Worm (Caenorhabditis elegans): ENCODE data around the gene R11E3.2.

R11E3.2 gene

ce11 chrIV:4727935-4728334, 44.0 kb upstream of the R11E3.2 start (continued):
- TF ChIP-seq lin-15B (tag; optimal IDR thresholded peaks at IDR 0.05): peak; percentile 61
- TF ChIP-seq tbx-2 (tag; optimal IDR thresholded peaks at IDR 0.05): peak; percentile 92
- TF ChIP-seq nhr-71 (tag; optimal IDR thresholded peaks at IDR 0.05): peak; percentile 97
- TF ChIP-seq unc-86 (tag; optimal IDR thresholded peaks at IDR 0.05): peak; percentile 89
- peak; percentile 84 for TF ChIP-seq lir-3 (tag; optimal IDR thresholded peaks at IDR 0.05; ENCODE audit: poor library complexity)
- TF ChIP-seq pax-3 (tag; optimal IDR thresholded peaks at IDR 0.05): peak; percentile 89
- peak; percentile 93 for TF ChIP-seq dsc-1 (tag; optimal IDR thresholded peaks at IDR 0.05)
- TF ChIP-seq lsy-2 (tag; optimal IDR thresholded peaks at IDR 0.05): peak; percentile 97 to 98
- TF ChIP-seq grh-1 (GFP tag; IDR thresholded peaks at IDR 0.05): peak; percentile 99
- TF ChIP-seq skn-1 (tag; optimal IDR thresholded peaks at IDR 0.05): peak; percentile 9
- TF ChIP-seq nhr-85 (tag): peak; percentile 95
- peak; percentile 85 for TF ChIP-seq irx-1 (tag; optimal IDR thresholded peaks at IDR 0.05)

DNA sequence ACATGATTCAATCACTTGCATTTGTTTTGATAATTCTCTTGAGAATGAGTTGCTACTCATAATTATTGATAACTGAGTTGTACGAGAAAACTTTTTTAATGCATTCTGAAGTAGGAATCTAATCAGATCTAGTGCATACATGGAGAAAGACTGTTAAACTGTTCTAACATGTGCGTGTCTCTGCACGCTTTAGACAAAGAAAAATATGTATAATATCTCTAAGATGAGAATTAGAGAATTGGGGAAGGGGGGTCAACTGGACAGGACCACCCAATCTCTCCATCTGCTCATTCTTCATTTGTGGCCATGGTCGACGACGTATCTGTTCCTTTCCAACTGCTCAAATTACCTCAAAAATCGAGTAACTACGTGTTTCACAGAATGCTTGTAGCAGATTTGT, 34.6 kb upstream of the R11E3.2 start, which contains the start of gene fbxb-78:
fbxb-78 (plus strand) TSS at position 301 of the 400 bp plus-strand sequence.
- no peak for TF ChIP-seq aha-1 (tag; optimal IDR thresholded peaks at IDR 0.05)
- no peak for TF ChIP-seq pax-3 (tag; optimal IDR thresholded peaks at IDR 0.05)
- TF ChIP-seq lin-14 (GFP tag; optimal IDR thresholded peaks at IDR 0.05): no peak
- no peak for TF ChIP-seq nhr-11 (tag; optimal IDR thresholded peaks at IDR 0.05)
- no peak for TF ChIP-seq dsc-1 (tag; optimal IDR thresholded peaks at IDR 0.05)
- TF ChIP-seq swsn-7 (tag; optimal IDR thresholded peaks at IDR 0.05): no peak
- TF ChIP-seq C16A3.4 (tag; optimal IDR thresholded peaks at IDR 0.05): no peak
- TF ChIP-seq snu-23 (GFP tag; optimal IDR thresholded peaks at IDR 0.05): no peak
- no peak for TF ChIP-seq nhr-90 (tag; optimal IDR thresholded peaks at IDR 0.05; ENCODE audit: poor library complexity)
- no peak for TF ChIP-seq unc-30 (tag; optimal IDR thresholded peaks at IDR 0.05)
- TF ChIP-seq nhr-76 (tag; optimal IDR thresholded peaks at IDR 0.05): no peak
- TF ChIP-seq pqm-1 (tag; optimal IDR thresholded peaks at IDR 0.05): no peak
- TF ChIP-seq unc-130 (tag; optimal IDR thresholded peaks at IDR 0.05): no peak
- TF ChIP-seq dpl-1 (GFP tag; optimal IDR thresholded peaks at IDR 0.05): no peak
- TF ChIP-seq nhr-71 (tag; optimal IDR thresholded peaks at IDR 0.05): no peak

DNA sequence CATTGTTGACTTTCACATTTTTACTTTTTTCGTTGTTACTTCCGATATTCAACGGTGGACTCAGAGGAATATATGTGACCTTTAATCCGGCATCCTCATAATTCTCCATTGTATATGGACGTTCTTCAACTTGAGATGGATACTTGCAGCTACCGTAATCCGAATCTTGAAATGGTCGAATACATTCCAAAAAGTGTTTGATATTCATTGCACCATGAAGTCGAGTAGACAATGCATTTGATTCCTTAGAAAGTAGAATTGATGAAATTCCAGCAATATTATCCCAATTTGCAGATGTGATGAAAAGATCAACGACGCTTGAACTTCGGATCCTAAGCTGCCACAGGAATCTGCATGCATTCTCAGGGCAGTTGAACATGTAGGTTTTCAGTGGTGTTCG, 29.4 kb upstream of the R11E3.2 start:
- TF ChIP-seq ztf-4 (tag; optimal IDR thresholded peaks at IDR 0.05) (no peak), lin-35 (GFP tag; optimal IDR thresholded peaks at IDR 0.05) (no peak), nhr-71 (tag; optimal IDR thresholded peaks at IDR 0.05) (no peak), efl-3 (GFP tag; optimal IDR thresholded peaks at IDR 0.05) (no peak), efl-1 (optimal IDR thresholded peaks at IDR 0.05) (no peak), efl-1 (GFP tag; optimal IDR thresholded peaks at IDR 0.05 in 1 of 2) (peak in 1 of 2 experiments; percentile 91)

ce11 chrIV:4744167-4744566, 27.7 kb upstream of the R11E3.2 start, which contains the start of gene hoe-1:
Gene hoe-1 (minus strand): TSS chrIV:4744267.
- no peak for TF ChIP-seq rnt-1 (tag; optimal IDR thresholded peaks at IDR 0.05)
- no peak for TF ChIP-seq grh-1 (GFP tag; IDR thresholded peaks at IDR 0.05)
- TF ChIP-seq efl-1 (optimal IDR thresholded peaks at IDR 0.05): no peak
- TF ChIP-seq efl-1 (GFP tag; optimal IDR thresholded peaks at IDR 0.05 in 1 of 2): peak in 1 of 2 experiments; percentile 24
- TF ChIP-seq pag-3 (tag; optimal IDR thresholded peaks at IDR 0.05; ENCODE audit: borderline replicate concordance, insufficient read depth): no peak
- no peak for TF ChIP-seq F16B12.6 (tag; optimal IDR thresholded peaks at IDR 0.05)
- TF ChIP-seq sptf-1 (tag; optimal IDR thresholded peaks at IDR 0.05): no peak
- no peak for TF ChIP-seq zag-1 (tag; optimal IDR thresholded peaks at IDR 0.05)

- TF ChIP-seq lsy-2 (tag; optimal IDR thresholded peaks at IDR 0.05) (peak; percentile 96), hpl-2 (GFP tag; optimal IDR thresholded peaks at IDR 0.05) (peak; percentile 36), vab-15 (tag; optimal IDR thresholded peaks at IDR 0.05) (no peak), lin-39 (tag; optimal IDR thresholded peaks at IDR 0.05) (peak; percentile 91), ceh-82 (tag; optimal IDR thresholded peaks at IDR 0.05) (peak; percentile 72 to 79 (median 78)), nhr-11 (tag; optimal IDR thresholded peaks at IDR 0.05) (peak; percentile 51), ceh-90 (tag; optimal IDR thresholded peaks at IDR 0.05) (peak; percentile 34), unc-98 (GFP tag; IDR thresholded peaks at IDR 0.05) (no peak), egl-13 (tag; optimal IDR thresholded peaks at IDR 0.05) (peak; percentile 58), unc-130 (tag; optimal IDR thresholded peaks at IDR 0.05) (no peak), nhr-20 (tag; optimal IDR thresholded peaks at IDR 0.05) (peak; percentile 73), ets-5 (GFP tag; IDR thresholded peaks at IDR 0.05) (no peak), fkh-8 (tag; optimal IDR thresholded peaks at IDR 0.05) (peak; percentile 11), xbp-1 (tag; optimal IDR thresholded peaks at IDR 0.05) (peak; percentile 81), nhr-71 (tag; optimal IDR thresholded peaks at IDR 0.05) (peak; percentile 84), skn-1 (tag; optimal IDR thresholded peaks at IDR 0.05) (peak; percentile 49), nhr-77 (tag; optimal IDR thresholded peaks at IDR 0.05) (peak; percentile 16), unc-30 (tag; optimal IDR thresholded peaks at IDR 0.05) (no peak)
Measured at ce11 chrIV:4745422-4745821, 26.5 kb upstream of the R11E3.2 start, which contains the start of gene timm-17B.1. Gene timm-17B.1 (minus strand): TSS chrIV:4745492.

Measured in whole organism, L1 larva.